Fruit fly (Drosophila melanogaster): ENCODE measurements around the gene Gtpx.
A peak's percentile ranks its signal among the peaks of the same experiment; 100 is the strongest.

Gtpx gene

DNA sequence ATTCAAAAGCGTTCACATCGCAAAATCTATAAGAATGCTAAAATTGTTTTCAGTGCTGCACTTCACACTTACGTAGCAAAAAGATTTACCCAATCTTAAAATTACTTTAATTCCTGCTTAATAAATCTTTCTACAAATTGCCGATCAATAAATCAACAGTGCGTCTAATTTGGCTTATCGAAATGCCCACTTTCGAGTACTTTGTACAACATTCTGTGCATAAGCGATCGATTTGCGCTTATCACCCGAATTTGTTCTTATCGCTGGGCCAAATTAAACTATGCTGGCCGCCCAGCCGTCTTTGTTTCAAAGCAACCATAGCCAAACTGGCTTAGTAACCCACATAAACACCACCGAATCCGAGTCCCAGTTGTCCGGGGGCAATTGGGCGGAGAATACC, 19.6 kb upstream of the Gtpx start (continued):
- TF ChIP-seq mam (GFP tag; optimal IDR thresholded peaks at IDR 0.05) = no peak
- TF ChIP-seq CG6765 (GFP tag; optimal IDR thresholded peaks at IDR 0.05) = no peak
- no peak for TF ChIP-seq Mes4 (GFP tag; optimal IDR thresholded peaks at IDR 0.05)
- TF ChIP-seq Camta (GFP tag; optimal IDR thresholded peaks at IDR 0.05) = no peak
- no peak for TF ChIP-seq Hr3 (GFP tag; optimal IDR thresholded peaks at IDR 0.05)
- TF ChIP-seq ind (GFP tag; optimal IDR thresholded peaks at IDR 0.05) = no peak
- no peak for TF ChIP-seq fu2 (GFP tag; optimal IDR thresholded peaks at IDR 0.05)
- TF ChIP-seq CG2712 (tag; optimal IDR thresholded peaks at IDR 0.05) = no peak
- peak; percentile 7 for TF ChIP-seq HHEX (GFP tag; optimal IDR thresholded peaks at IDR 0.05)
- TF ChIP-seq odd (GFP tag; optimal IDR thresholded peaks at IDR 0.05) = no peak
- TF ChIP-seq Dad (GFP tag; optimal IDR thresholded peaks at IDR 0.05) = no peak
- peak; percentile 93 for TF ChIP-seq CG34376 (GFP tag; optimal IDR thresholded peaks at IDR 0.05)
- TF ChIP-seq luna (GFP tag; optimal IDR thresholded peaks at IDR 0.05) = no peak
- TF ChIP-seq hb (GFP tag; IDR thresholded peaks at IDR 0.05; ENCODE audit: partially characterized antibody) = no peak
- TF ChIP-seq CG8388 (GFP tag; optimal IDR thresholded peaks at IDR 0.05) = no peak
- no peak for TF ChIP-seq Nf-YB (GFP tag; optimal IDR thresholded peaks at IDR 0.05)
- peak; percentile 7 for TF ChIP-seq Asciz (GFP tag; optimal IDR thresholded peaks at IDR 0.05)
- TF ChIP-seq bsh (GFP tag; optimal IDR thresholded peaks at IDR 0.05) = no peak
- no peak for TF ChIP-seq pita (GFP tag; optimal IDR thresholded peaks at IDR 0.05)
- TF ChIP-seq scrt (GFP tag; optimal IDR thresholded peaks at IDR 0.05) = no peak
- TF ChIP-seq CG12659 (GFP tag; optimal IDR thresholded peaks at IDR 0.05) = no peak
- no peak for TF ChIP-seq CG31388 (GFP tag; optimal IDR thresholded peaks at IDR 0.05)
- no peak for TF ChIP-seq lmd (GFP tag; IDR thresholded peaks at IDR 0.05)
- TF ChIP-seq sob (GFP tag; IDR thresholded peaks at IDR 0.05) = no peak
- no peak for TF ChIP-seq Mad (GFP tag; optimal IDR thresholded peaks at IDR 0.05)
- TF ChIP-seq fd3F (GFP tag; optimal IDR thresholded peaks at IDR 0.05) = no peak
- TF ChIP-seq CG3065 (GFP tag; optimal IDR thresholded peaks at IDR 0.05) = no peak
- no peak for TF ChIP-seq Dip2 (GFP tag; IDR thresholded peaks at IDR 0.05)
- TF ChIP-seq emc (GFP tag; optimal IDR thresholded peaks at IDR 0.05) = no peak
- no peak for TF ChIP-seq lov (optimal IDR thresholded peaks at IDR 0.05)
- TF ChIP-seq lov (GFP tag; IDR thresholded peaks at IDR 0.05) = no peak
- no peak for TF ChIP-seq gsb-n (tag; optimal IDR thresholded peaks at IDR 0.05)
- TF ChIP-seq C15 (GFP tag; IDR thresholded peaks at IDR 0.05) = no peak
- peak; percentile 8 for TF ChIP-seq CG2678 (tag; optimal IDR thresholded peaks at IDR 0.05)
- TF ChIP-seq run (tag; optimal IDR thresholded peaks at IDR 0.05) = no peak
- TF ChIP-seq Mrtf (GFP tag; IDR thresholded peaks at IDR 0.05) = no peak
- 0 out of 3 replicates have a peak, but pooled peaks have one; percentile 40 for TF ChIP-seq vnd (GFP tag; IDR thresholded peaks at IDR 0.05; ENCODE audit: partially characterized antibody)
- no peak for TF ChIP-seq CG11085 (GFP tag; IDR thresholded peaks at IDR 0.05)
- no peak for TF ChIP-seq eve (GFP tag; optimal IDR thresholded peaks at IDR 0.05)
- no peak for TF ChIP-seq yki (optimal IDR thresholded peaks at IDR 0.05)
- no peak for TF ChIP-seq HLH3B (GFP tag; IDR thresholded peaks at IDR 0.05)
- TF ChIP-seq exex (tag; optimal IDR thresholded peaks at IDR 0.05) = peak; percentile 100
- TF ChIP-seq cad (GFP tag; optimal IDR thresholded peaks at IDR 0.05) = no peak
- no peak for TF ChIP-seq wdn (GFP tag; IDR thresholded peaks at IDR 0.05)
- no peak for TF ChIP-seq NfI (GFP tag; optimal IDR thresholded peaks at IDR 0.05)
- peak; percentile 47 for TF ChIP-seq CG13296 (GFP tag; optimal IDR thresholded peaks at IDR 0.05)
- TF ChIP-seq prd (optimal IDR thresholded peaks at IDR 0.05) = no peak
- TF ChIP-seq prd (GFP tag; IDR thresholded peaks at IDR 0.05) = no peak
- TF ChIP-seq grn (GFP tag; optimal IDR thresholded peaks at IDR 0.05) = peak; percentile 54
- TF ChIP-seq PHDP (tag; optimal IDR thresholded peaks at IDR 0.05) = peak; percentile 11
- no peak for TF ChIP-seq CG16813 (GFP tag; IDR thresholded peaks at IDR 0.05; ENCODE audit: partially characterized antibody)
- no peak for TF ChIP-seq phol (tag; optimal IDR thresholded peaks at IDR 0.05)
- TF ChIP-seq Dbx (GFP tag; IDR thresholded peaks at IDR 0.05) = no peak
